Worm (Caenorhabditis elegans): ENCODE results near the gene F56D6.11.

Gene F56D6.11

ce11 chrIV:3873195-3873594 lies 33.1 kb downstream of the F56D6.11 start:
- TF ChIP-seq lir-3 (tag; optimal IDR thresholded peaks at IDR 0.05), result no peak
- peak; percentile 81 for TF ChIP-seq set-16 (GFP tag; IDR thresholded peaks at IDR 0.05)
- TF ChIP-seq zfp-3 (GFP tag; conservative IDR thresholded peaks at IDR 0.05), result 0 out of 2 replicates have a peak, but pooled peaks have one; percentile 12
- peak in 1 of 2 experiments; percentile 81 for TF ChIP-seq unc-62 (GFP tag; optimal IDR thresholded peaks at IDR 0.05 in 1 of 2)
- TF ChIP-seq unc-62 (tag; optimal IDR thresholded peaks at IDR 0.05), result no peak

- TF ChIP-seq gei-8 (GFP tag; optimal IDR thresholded peaks at IDR 0.05) (no peak), daf-19 (GFP tag; conservative IDR thresholded peaks at IDR 0.05) (no peak), jun-1 (tag; optimal IDR thresholded peaks at IDR 0.05) (no peak), duxl-1 (tag; optimal IDR thresholded peaks at IDR 0.05; ENCODE audit: poor library complexity) (no peak), nhr-76 (tag; optimal IDR thresholded peaks at IDR 0.05) (no peak), zip-11 (GFP tag; IDR thresholded peaks at IDR 0.05) (no peak), hmg-1.1 (GFP tag; IDR thresholded peaks at IDR 0.05) (no peak), mxl-3 (GFP tag; optimal IDR thresholded peaks at IDR 0.05) (no peak), Y48G9A.11 (GFP tag; IDR thresholded peaks at IDR 0.05) (no peak), nhr-48 (tag; optimal IDR thresholded peaks at IDR 0.05) (no peak), ceh-28 (tag; optimal IDR thresholded peaks at IDR 0.05) (no peak), mdl-1 (tag; optimal IDR thresholded peaks at IDR 0.05) (no peak), fkh-10 (GFP tag; optimal IDR thresholded peaks at IDR 0.05) (no peak), madf-9 (GFP tag; conservative IDR thresholded peaks at IDR 0.05) (no peak), nhr-102 (tag; optimal IDR thresholded peaks at IDR 0.05) (no peak)
Measured at ce11 chrIV:3869875-3870274, 36.4 kb downstream of the F56D6.11 start.

- no peak for TF ChIP-seq ceh-32 (tag; optimal IDR thresholded peaks at IDR 0.05; ENCODE audit: poor library complexity)
- TF ChIP-seq nhr-237 (tag; optimal IDR thresholded peaks at IDR 0.05), result no peak
- TF ChIP-seq php-3 (GFP tag; IDR thresholded peaks at IDR 0.05), result no peak
- no peak for TF ChIP-seq gei-8 (GFP tag; optimal IDR thresholded peaks at IDR 0.05)
- no peak for TF ChIP-seq pha-4 (GFP tag; IDR thresholded peaks at IDR 0.05)
- no peak for TF ChIP-seq pha-4 (tag; optimal IDR thresholded peaks at IDR 0.05)
- TF ChIP-seq nhr-48 (tag; optimal IDR thresholded peaks at IDR 0.05), result no peak
- no peak for TF ChIP-seq vab-7 (GFP tag; IDR thresholded peaks at IDR 0.05)
- TF ChIP-seq Y5F2A.4 (GFP tag; optimal IDR thresholded peaks at IDR 0.05), result no peak
- TF ChIP-seq unc-62 (GFP tag; optimal IDR thresholded peaks at IDR 0.05 in 1 of 2), result peak in 1 of 2 experiments; percentile 36
- no peak for TF ChIP-seq unc-62 (tag; optimal IDR thresholded peaks at IDR 0.05)
- TF ChIP-seq F49E8.2 (tag; optimal IDR thresholded peaks at IDR 0.05; ENCODE audit: borderline replicate concordance), result no peak
- no peak for TF ChIP-seq F26F4.8 (GFP tag; conservative IDR thresholded peaks at IDR 0.05)
- no peak for TF ChIP-seq ceh-28 (tag; optimal IDR thresholded peaks at IDR 0.05)
- TF ChIP-seq aha-1 (tag), result peak; percentile 54
- TF ChIP-seq dve-1 (tag; optimal IDR thresholded peaks at IDR 0.05; ENCODE audit: insufficient read depth), result no peak
Measured at ce11 chrIV:3867252-3867651, 39.0 kb downstream of the F56D6.11 start, which contains the start of gene F37C4.4. F37C4.4 (plus strand) TSS chrIV:3867309.

ce11 chrIV:3866018-3866417 lies 40.3 kb downstream of the F56D6.11 start:
- TF ChIP-seq nhr-25 (tag; optimal IDR thresholded peaks at IDR 0.05; ENCODE audit: borderline replicate concordance, insufficient read depth) (no peak), hlh-11 (tag; optimal IDR thresholded peaks at IDR 0.05) (peak; percentile 50), attf-4 (tag; optimal IDR thresholded peaks at IDR 0.05) (no peak), T26A8.4 (GFP tag; IDR thresholded peaks at IDR 0.05) (no peak), hlh-30 (tag; optimal IDR thresholded peaks at IDR 0.05; ENCODE audit: insufficient read depth) (peak; percentile 12), daf-8 (GFP tag; IDR thresholded peaks at IDR 0.05) (no peak), daf-16 (GFP tag; optimal IDR thresholded peaks at IDR 0.05) (no peak), daf-16 (tag; optimal IDR thresholded peaks at IDR 0.05) (peak; percentile 36), dmd-6 (GFP tag; IDR thresholded peaks at IDR 0.05) (peak; percentile 24; the same call in 1 of the 2 replicates), lin-1 (GFP tag; IDR thresholded peaks at IDR 0.05) (no peak), nhr-76 (tag; optimal IDR thresholded peaks at IDR 0.05) (no peak), php-3 (GFP tag; IDR thresholded peaks at IDR 0.05) (no peak), nhr-28 (tag; optimal IDR thresholded peaks at IDR 0.05) (peak; percentile 49), madf-9 (GFP tag; conservative IDR thresholded peaks at IDR 0.05) (no peak)
